Fruit fly (Drosophila melanogaster) whole organism, pupa: ENCODE measurements around the gene CG2202.

Experiments used
- CG10348 ChIP-seq: fragments of 200-800 bp; sonication (Bioruptor generic); IDR thresholded peaks from 2 replicates; pipeline ENCODE4 v1.3.6; 2022; ENCODE audit warnings: missing biosample characterization, missing genetic modification characterization
- CG12605 ChIP-seq: fragments of 200-800 bp; sonication (Bioruptor generic); IDR thresholded peaks from 2 replicates; pipeline ENCODE4 v1.3.6; 2022; ENCODE audit warnings: missing biosample characterization, missing genetic modification characterization
- CG13204 ChIP-seq: fragments of 200-800 bp; sonication (Bioruptor generic); optimal IDR thresholded peaks from 2 replicates; lab custom pipeline; 2018; ENCODE audit warnings: missing biosample characterization, mild to moderate bottlenecking, missing genetic modification characterization, moderate library complexity
- CG14655 ChIP-seq: fragments of 200-800 bp; sonication (Bioruptor generic); optimal IDR thresholded peaks from 3 replicates; lab custom pipeline; 2017; ENCODE audit warnings: mild to moderate bottlenecking, missing biosample characterization, missing genetic modification reagents, missing genetic modification characterization
- CG15710 ChIP-seq: fragments of 200-800 bp; sonication (Bioruptor generic); optimal IDR thresholded peaks from 2 replicates; lab custom pipeline; 2018; ENCODE audit warnings: missing biosample characterization, mild to moderate bottlenecking, missing genetic modification characterization, moderate library complexity
- CG17806 ChIP-seq: fragments of 200-800 bp; sonication (Bioruptor generic); optimal IDR thresholded peaks from 2 replicates; lab custom pipeline; 2018; ENCODE audit warnings: missing biosample characterization, mild to moderate bottlenecking, missing genetic modification characterization, moderate library complexity
- CG32121 ChIP-seq: fragments of 200-800 bp; sonication (Bioruptor generic); IDR thresholded peaks from 2 replicates; pipeline ENCODE4 v1.3.6; 2022; ENCODE audit warnings: missing biosample characterization, missing genetic modification characterization
- CG34367 ChIP-seq: fragments of 200-800 bp; sonication (Bioruptor generic); optimal IDR thresholded peaks from 2 replicates; lab custom pipeline; 2018; ENCODE audit warnings: missing biosample characterization, mild to moderate bottlenecking, missing genetic modification characterization
- CG4496 ChIP-seq: fragments of 200-800 bp; sonication (Bioruptor generic); IDR thresholded peaks from 3 replicates; pipeline ENCODE4 v1.3.6; 2022; ENCODE audit warnings: missing biosample characterization, missing genetic modification characterization
- CG8159 ChIP-seq: fragments of 200-800 bp; sonication (Bioruptor generic); optimal IDR thresholded peaks from 3 replicates; lab custom pipeline; 2018; ENCODE audit warnings: missing biosample characterization, mild to moderate bottlenecking, missing genetic modification characterization, moderate library complexity
- CG8301 ChIP-seq: fragments of 200-800 bp; sonication (Bioruptor generic); optimal IDR thresholded peaks from 2 replicates; lab custom pipeline; 2018; ENCODE audit warnings: missing biosample characterization, mild to moderate bottlenecking, missing genetic modification characterization
- CG9948 ChIP-seq: fragments of 200-800 bp; sonication (Bioruptor generic); optimal IDR thresholded peaks from 2 replicates; lab custom pipeline; 2018; ENCODE audit warnings: missing biosample characterization, mild to moderate bottlenecking, missing genetic modification characterization, moderate library complexity
- D1 ChIP-seq: fragments of 200-800 bp; sonication (Bioruptor generic); optimal IDR thresholded peaks from 2 replicates; lab custom pipeline; 2018; ENCODE audit warnings: missing biosample characterization, mild to moderate bottlenecking, missing genetic modification characterization, moderate library complexity
- EcR ChIP-seq: fragments of 200-800 bp; sonication (Bioruptor generic); optimal IDR thresholded peaks from 3 replicates; lab custom pipeline; 2019; ENCODE audit warnings: missing biosample characterization, missing genetic modification characterization, mild to moderate bottlenecking, moderate library complexity, missing genetic modification reagents
- Ets98B ChIP-seq: fragments of 200-800 bp; sonication (Bioruptor generic); IDR thresholded peaks from 2 replicates; pipeline ENCODE4 v1.3.6; 2022; ENCODE audit warnings: missing biosample characterization, missing genetic modification characterization
- Pif1A ChIP-seq: fragments of 200-800 bp; sonication (Bioruptor generic); optimal IDR thresholded peaks from 3 replicates; lab custom pipeline; 2016; ENCODE audit warnings: missing biosample characterization, missing genetic modification characterization
- Pif1B ChIP-seq: fragments of 200-800 bp; sonication (Bioruptor generic); optimal IDR thresholded peaks from 3 replicates; lab custom pipeline; 2016; ENCODE audit warnings: missing biosample characterization, missing genetic modification characterization
- Snoo ChIP-seq: fragments of 200-800 bp; sonication (Bioruptor generic); optimal IDR thresholded peaks from 3 replicates; lab custom pipeline; 2017; ENCODE audit warnings: missing biosample characterization, mild to moderate bottlenecking, missing genetic modification characterization, inconsistent platforms
- fd96Ca ChIP-seq: fragments of 200-800 bp; sonication (Bioruptor generic); IDR thresholded peaks from 3 replicates; pipeline ENCODE4 v1.3.6; 2022; ENCODE audit warnings: missing biosample characterization, missing genetic modification characterization
- gl ChIP-seq: fragments of 200-800 bp; sonication (Bioruptor generic); optimal IDR thresholded peaks from 2 replicates; lab custom pipeline; 2018; ENCODE audit warnings: missing biosample characterization, mild to moderate bottlenecking, missing genetic modification characterization
- rn ChIP-seq: fragments of 200-800 bp; sonication (Bioruptor generic); IDR thresholded peaks from 2 replicates; pipeline ENCODE4 v1.3.6; 2022; ENCODE audit warnings: missing biosample characterization, missing genetic modification characterization

The CG2202 gene

DNA sequence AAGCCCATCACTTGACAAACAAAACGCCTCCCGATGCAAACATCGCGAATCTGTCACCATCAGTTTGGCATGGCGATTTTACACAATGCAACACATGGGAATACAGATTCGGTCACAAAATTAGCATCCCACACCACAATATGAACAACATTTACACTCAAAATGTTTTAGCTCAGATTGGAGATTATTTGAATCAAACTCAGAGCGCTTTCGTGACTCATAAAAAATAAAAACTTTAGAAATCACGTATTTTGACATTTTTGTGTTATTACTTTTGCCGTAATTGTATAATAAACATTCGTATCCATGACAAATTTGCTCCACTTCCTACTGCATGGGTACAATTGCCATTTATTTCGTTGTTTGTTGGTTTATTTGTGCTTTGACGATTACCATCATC is 44.5 kb upstream of the CG2202 start:
- TF ChIP-seq Ets98B, result peak; percentile 46
- TF ChIP-seq fd96Ca (GFP tag; lab: Robert Waterston, UW), result 0 out of 3 replicates have a peak, but pooled peaks have one; percentile 20
- peak; percentile 48 for TF ChIP-seq CG32121
- no peak for TF ChIP-seq Pif1B (GFP tag; lab: Kevin White, UChicago)
- peak; percentile 65; the same call in 2 of the 3 replicates for TF ChIP-seq CG4496
- no peak for TF ChIP-seq CG9948 (tag; lab: Kevin White, UChicago)
- TF ChIP-seq, all 21 proteins: peak for 4

dm6 chrX:10805651-10806191 is 42.8 kb upstream of the CG2202 start:
- TF ChIP-seq CG8301 (peak; percentile 50), CG17806 (peak; percentile 69), CG32121 (peak; percentile 83), CG15710 (tag; lab: Kevin White, UChicago) (peak; percentile 80), fd96Ca (GFP tag; lab: Robert Waterston, UW) (peak; percentile 76; the same call in 2 of the 3 replicates), CG34367 (tag; lab: Kevin White, UChicago) (peak; percentile 80), CG8159 (tag; lab: Kevin White, UChicago) (peak; percentile 81), CG10348 (GFP tag; lab: Robert Waterston, UW) (no peak), D1 (tag; lab: Kevin White, UChicago) (peak; percentile 50), CG12605 (peak; percentile 93), CG9948 (tag; lab: Kevin White, UChicago) (peak; percentile 47), CG13204 (GFP tag; lab: Kevin White, UChicago) (peak; percentile 83), Snoo (tag; lab: Kevin White, UChicago) (peak; percentile 72), EcR (GFP tag; lab: Kevin White, UChicago) (peak; percentile 63), CG4496 (peak; percentile 92), Ets98B (peak; percentile 74), Pif1A (peak; percentile 81), rn (GFP tag; lab: Robert Waterston, UW) (peak; percentile 57; the same call in 1 of the 2 replicates), CG14655 (GFP tag; lab: Kevin White, UChicago) (peak; percentile 69), gl (tag; lab: Kevin White, UChicago) (peak; percentile 95), Pif1B (GFP tag; lab: Kevin White, UChicago) (peak; percentile 80)

dm6 chrX:10806718-10807412 is 41.7 kb upstream of the CG2202 start:
- peak; percentile 29 for TF ChIP-seq Pif1A
- 0 out of 3 replicates have a peak, but pooled peaks have one; percentile 29 for TF ChIP-seq fd96Ca (GFP tag; lab: Robert Waterston, UW)
- TF ChIP-seq CG4496, result 0 out of 3 replicates have a peak, but pooled peaks have one; percentile 24
- no peak for TF ChIP-seq CG8159 (tag; lab: Kevin White, UChicago)
- TF ChIP-seq CG12605, result peak; percentile 26; the same call in 1 of the 2 replicates
- TF ChIP-seq EcR (GFP tag; lab: Kevin White, UChicago), result peak; percentile 11
- TF ChIP-seq gl (tag; lab: Kevin White, UChicago), result no peak
- no peak; the same call in 1 of the 2 replicates for TF ChIP-seq Ets98B

DNA sequence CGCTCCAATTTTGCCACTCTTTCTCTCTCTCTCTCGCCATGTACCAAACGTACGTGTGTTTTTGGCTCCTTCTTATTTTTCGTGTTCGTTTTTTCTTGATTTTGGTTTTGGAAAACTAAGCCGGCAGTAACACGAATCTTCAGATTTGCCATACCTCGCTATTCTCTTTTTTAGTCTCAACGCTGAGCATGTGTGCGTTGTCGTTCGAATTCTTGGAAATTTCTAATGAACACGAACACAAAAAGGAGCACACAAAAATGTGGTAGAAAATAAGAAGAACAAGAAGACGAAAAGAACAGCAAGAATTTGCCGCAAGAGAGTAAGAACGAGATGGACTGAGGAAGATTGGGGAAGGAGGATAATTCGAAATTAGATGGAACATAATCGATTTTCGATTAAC is 39.9 kb upstream of the CG2202 start:
- TF ChIP-seq gl (tag; lab: Kevin White, UChicago) (no peak), CG8159 (tag; lab: Kevin White, UChicago) (no peak), Pif1A (no peak), Ets98B (no peak), Snoo (tag; lab: Kevin White, UChicago) (no peak), CG15710 (tag; lab: Kevin White, UChicago) (no peak), CG13204 (GFP tag; lab: Kevin White, UChicago) (no peak), CG8301 (no peak), EcR (GFP tag; lab: Kevin White, UChicago) (no peak), rn (GFP tag; lab: Robert Waterston, UW) (no peak), CG9948 (tag; lab: Kevin White, UChicago) (no peak), CG32121 (no peak), CG34367 (tag; lab: Kevin White, UChicago) (no peak)

DNA sequence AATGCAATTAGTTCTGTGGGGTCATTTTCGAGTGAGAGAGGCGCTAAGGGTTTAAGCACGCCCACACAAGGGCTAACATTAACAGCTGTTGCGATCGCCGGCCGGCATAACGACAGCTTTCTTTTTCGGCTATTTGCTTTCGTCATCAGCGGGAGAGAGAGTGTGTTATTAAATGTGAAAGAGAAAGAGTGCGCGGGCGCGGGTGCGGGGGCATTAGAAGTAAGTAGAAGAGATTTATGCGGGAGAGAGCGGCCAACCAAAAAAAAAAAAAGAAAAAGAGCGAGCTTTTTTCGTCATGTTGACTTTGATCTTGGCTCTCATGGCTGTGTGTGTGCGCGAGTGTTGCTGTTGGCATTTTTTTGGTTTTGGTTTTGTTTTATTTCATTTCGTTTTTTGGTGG is 34.4 kb upstream of the CG2202 start:
- TF ChIP-seq CG13204 (GFP tag; lab: Kevin White, UChicago), result no peak
- TF ChIP-seq CG32121, result peak; percentile 53; the same call in 1 of the 2 replicates
- peak; percentile 71; the same call in 2 of the 3 replicates for TF ChIP-seq CG4496
- peak; percentile 64 for TF ChIP-seq Ets98B
- peak; percentile 54; the same call in 1 of the 3 replicates for TF ChIP-seq fd96Ca (GFP tag; lab: Robert Waterston, UW)
- peak; percentile 47; the same call in 1 of the 2 replicates for TF ChIP-seq CG12605
- TF ChIP-seq, all 21 proteins: peak for 5

DNA sequence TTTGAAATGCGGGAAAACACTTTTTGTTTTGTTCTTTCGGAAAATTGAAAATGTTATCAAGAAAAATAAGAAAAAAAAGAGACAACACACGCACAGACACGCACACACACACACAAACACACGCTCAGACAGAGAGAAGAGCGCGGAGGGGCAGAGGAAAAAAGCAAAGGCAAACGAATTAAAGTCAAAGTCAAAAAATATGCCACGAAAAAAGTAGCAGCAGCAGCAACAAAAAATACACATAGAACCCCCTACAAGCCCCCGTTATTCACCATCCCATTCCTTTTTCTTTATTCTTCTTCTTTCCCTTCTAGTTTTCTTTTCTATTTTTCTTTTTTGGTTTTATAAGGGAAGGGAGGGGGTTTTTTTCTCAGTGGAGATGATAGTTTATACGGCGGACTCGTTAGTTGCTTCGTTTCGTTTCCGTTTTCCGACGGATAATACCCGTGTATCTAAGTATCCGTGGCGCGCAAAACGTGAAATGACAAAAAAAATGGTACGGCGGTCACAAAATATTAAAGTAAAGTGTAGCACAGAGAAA is 33.7 kb upstream of the CG2202 start:
- TF ChIP-seq CG9948 (tag; lab: Kevin White, UChicago) (no peak), Ets98B (no peak), CG17806 (no peak), Pif1A (no peak), CG15710 (tag; lab: Kevin White, UChicago) (no peak), rn (GFP tag; lab: Robert Waterston, UW) (no peak), CG8301 (no peak), CG34367 (tag; lab: Kevin White, UChicago) (no peak)
